Worm (Caenorhabditis elegans) whole organism, early embryonic: ENCODE data around the gene F19C6.2.

Experiments used
- B0310.2 ChIP-seq: sonication (generic microtip); optimal IDR thresholded peaks from 2 replicates; lab custom pipeline; 2016; ENCODE audit warnings: mild to moderate bottlenecking, missing genetic modification characterization, missing compliant biosample characterization
- F13C5.2 ChIP-seq: sonication (generic microtip); optimal IDR thresholded peaks from 2 replicates; lab custom pipeline; 2017; ENCODE audit warnings: mild to moderate bottlenecking, missing genetic modification characterization, inconsistent platforms, missing compliant biosample characterization
- aly-1 ChIP-seq: sonication (generic microtip); optimal IDR thresholded peaks from 2 replicates; lab custom pipeline; 2016; ENCODE audit warnings: missing genetic modification characterization, missing compliant biosample characterization
- ama-1 ChIP-seq: fragments of 150-350 bp; optimal IDR thresholded peaks from 2 replicates; lab custom pipeline; 2014
- ceh-13 ChIP-seq: fragments of 200-800 bp; sonication (Bioruptor generic); optimal IDR thresholded peaks from 2 replicates; lab custom pipeline; 2018; ENCODE audit warnings: mild to moderate bottlenecking, missing genetic modification characterization, missing compliant biosample characterization
- ceh-36 ChIP-seq: sonication (generic microtip); optimal IDR thresholded peaks from 2 replicates; lab custom pipeline; 2016; ENCODE audit warnings: missing genetic modification characterization, inconsistent platforms, missing compliant biosample characterization
- ets-7 ChIP-seq: sonication (generic microtip); optimal IDR thresholded peaks from 2 replicates; lab custom pipeline; 2016; ENCODE audit warnings: missing genotype, missing genetic modification characterization, missing compliant biosample characterization
- flt-1 ChIP-seq: fragments of 200-800 bp; sonication (Bioruptor generic); IDR thresholded peaks from 2 replicates; pipeline ENCODE4 v1.3.6; 2022; ENCODE audit warnings: missing genetic modification characterization, missing compliant biosample characterization
- hmbx-1 ChIP-seq: sonication (generic microtip); optimal IDR thresholded peaks from 2 replicates; lab custom pipeline; 2016; ENCODE audit warnings: mild to moderate bottlenecking, missing genetic modification characterization, missing compliant biosample characterization
- hmg-4 ChIP-seq: fragments of 200-800 bp; sonication (Bioruptor generic); optimal IDR thresholded peaks from 2 replicates; lab custom pipeline; 2018; ENCODE audit warnings: mild to moderate bottlenecking, missing genetic modification characterization, missing compliant biosample characterization
- hnd-1 ChIP-seq: sonication (generic microtip); optimal IDR thresholded peaks from 2 replicates; lab custom pipeline; 2016; ENCODE audit warnings: missing genetic modification characterization, missing compliant biosample characterization
- pes-1 ChIP-seq: fragments of 200-800 bp; sonication (Bioruptor generic); IDR thresholded peaks from 2 replicates; pipeline ENCODE4 v1.3.6; 2022; ENCODE audit warnings: missing genetic modification reagents, missing genetic modification characterization, missing compliant biosample characterization
- scrt-1 ChIP-seq: fragments of 200-800 bp; sonication (Bioruptor generic); IDR thresholded peaks from 2 replicates; pipeline ENCODE4 v1.3.6; 2022; ENCODE audit warnings: missing genetic modification characterization, missing compliant biosample characterization
- sea-1 ChIP-seq: fragments of 200-800 bp; sonication (Bioruptor generic); conservative IDR thresholded peaks from 2 replicates; pipeline ENCODE4 v1.3.6; 2022; ENCODE audit warnings: missing genetic modification characterization, missing compliant biosample characterization
- tbx-11 ChIP-seq: fragments of 200-800 bp; sonication (Bioruptor generic); IDR thresholded peaks from 2 replicates; pipeline ENCODE4 v1.3.6; 2022; ENCODE audit warnings: missing genetic modification characterization, missing compliant biosample characterization
- tbx-37 ChIP-seq: fragments of 200-800 bp; sonication (Bioruptor generic); conservative IDR thresholded peaks from 2 replicates; pipeline ENCODE4 v1.3.6; 2022; ENCODE audit warnings: missing genetic modification reagents, missing genetic modification characterization, missing compliant biosample characterization
- tra-4 ChIP-seq: sonication (generic microtip); optimal IDR thresholded peaks from 2 replicates; lab custom pipeline; 2017; ENCODE audit warnings: missing genetic modification characterization, missing compliant biosample characterization

F19C6.2 gene

DNA sequence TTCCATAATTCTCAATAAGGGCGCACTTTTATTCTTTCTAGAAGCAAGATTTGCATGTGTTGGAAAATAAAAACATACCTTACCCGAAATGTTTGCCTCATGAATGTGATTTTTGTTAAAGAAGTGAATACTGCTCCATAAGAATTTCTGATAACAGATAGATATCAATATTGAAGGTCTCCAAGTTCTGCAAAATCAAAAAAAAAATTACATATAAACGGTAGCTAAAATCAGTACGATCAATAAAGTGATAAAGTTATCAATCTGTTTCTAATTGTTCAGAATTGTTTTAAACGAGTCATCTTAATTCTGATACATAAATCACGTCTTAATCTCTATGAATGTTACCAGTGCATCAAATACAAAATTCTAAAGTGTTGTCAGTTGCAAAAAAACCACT is 24.5 kb upstream of the F19C6.2 start, which contains the start of gene mgl-1:
TSS of gene mgl-1 (minus strand) at position 101 of the 400 bp plus-strand sequence.
- TF ChIP-seq tbx-11 (GFP tag; lab: Robert Waterston, UW) (no peak), scrt-1 (no peak), ama-1 (lab: Kevin White, UChicago) (no peak), B0310.2 (tag; lab: Kevin White, UChicago) (no peak), pes-1 (GFP tag; lab: Robert Waterston, UW) (no peak), ceh-36 (tag; lab: Kevin White, UChicago) (no peak), ceh-13 (GFP tag; lab: Kevin White, UChicago) (no peak), sea-1 (GFP tag; lab: Robert Waterston, UW) (no peak), hnd-1 (tag; lab: Kevin White, UChicago) (no peak), flt-1 (GFP tag; lab: Robert Waterston, UW) (no peak), hmbx-1 (tag; lab: Kevin White, UChicago) (no peak), F13C5.2 (tag; lab: Kevin White, UChicago) (no peak), tra-4 (no peak), hmg-4 (GFP tag; lab: Kevin White, UChicago) (no peak), aly-1 (tag; lab: Kevin White, UChicago) (no peak)

DNA sequence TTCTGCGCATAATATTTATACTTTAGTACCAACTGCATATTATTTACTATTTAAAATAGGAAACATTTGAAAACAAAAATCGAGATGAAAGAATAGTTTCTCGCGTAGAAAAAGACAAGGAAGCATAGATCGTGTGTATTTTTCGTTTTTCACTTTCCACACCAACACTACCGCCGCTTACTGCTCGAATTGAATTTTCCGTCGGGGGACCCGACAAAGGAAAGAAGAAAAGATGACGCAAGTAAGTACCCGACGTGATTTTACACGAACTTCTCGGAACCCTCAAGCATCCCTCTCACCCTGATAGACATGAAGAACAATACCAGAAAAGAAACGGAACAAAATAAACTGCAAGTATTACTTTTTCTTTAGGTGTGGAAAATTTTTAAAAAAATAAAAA is 19.5 kb upstream of the F19C6.2 start:
- no peak for TF ChIP-seq ama-1 (lab: Kevin White, UChicago)
- TF ChIP-seq B0310.2 (tag; lab: Kevin White, UChicago): no peak
- TF ChIP-seq aly-1 (tag; lab: Kevin White, UChicago): no peak
- TF ChIP-seq sea-1 (GFP tag; lab: Robert Waterston, UW): no peak
- no peak for TF ChIP-seq hmg-4 (GFP tag; lab: Kevin White, UChicago)
- TF ChIP-seq hmbx-1 (tag; lab: Kevin White, UChicago): no peak
- TF ChIP-seq ceh-13 (GFP tag; lab: Kevin White, UChicago): no peak
- no peak for TF ChIP-seq flt-1 (GFP tag; lab: Robert Waterston, UW)
- TF ChIP-seq tra-4: no peak
- no peak for TF ChIP-seq hnd-1 (tag; lab: Kevin White, UChicago)
- TF ChIP-seq tbx-37 (GFP tag; lab: Robert Waterston, UW): no peak
- TF ChIP-seq pes-1 (GFP tag; lab: Robert Waterston, UW): no peak

DNA sequence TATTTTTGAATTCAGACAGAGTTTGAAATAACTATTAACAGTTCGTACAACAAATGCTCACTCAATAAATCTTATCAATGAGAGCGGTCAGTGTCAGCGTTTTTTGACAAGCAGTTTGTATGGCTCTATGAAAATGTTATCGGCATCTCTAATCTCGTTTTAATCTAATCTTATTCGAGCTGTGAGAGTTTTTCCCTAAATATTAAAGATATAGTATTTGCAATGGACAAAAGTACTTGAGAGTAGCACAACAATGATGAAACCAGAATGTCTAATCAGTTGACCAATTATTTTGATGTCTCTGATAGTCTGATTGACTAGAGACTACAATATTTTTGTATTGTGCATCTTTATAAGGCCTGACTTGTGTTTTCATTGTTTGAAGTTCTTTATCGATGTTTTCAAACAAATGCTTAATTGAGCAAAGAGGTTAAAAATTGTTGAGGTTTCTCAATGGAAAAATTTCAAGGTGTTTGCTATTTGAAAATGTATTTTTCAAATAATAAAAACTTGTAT is 15.8 kb upstream of the F19C6.2 start, which contains the start of gene F19C6.5:
TSS of gene F19C6.5 (minus strand) at position 51 of the 516 bp plus-strand sequence.
- no peak for TF ChIP-seq tra-4
- no peak for TF ChIP-seq ama-1 (lab: Kevin White, UChicago)
- TF ChIP-seq pes-1 (GFP tag; lab: Robert Waterston, UW): no peak
- TF ChIP-seq flt-1 (GFP tag; lab: Robert Waterston, UW): no peak
- TF ChIP-seq ceh-36 (tag; lab: Kevin White, UChicago): no peak
- TF ChIP-seq ets-7 (tag; lab: Kevin White, UChicago): no peak
- TF ChIP-seq hnd-1 (tag; lab: Kevin White, UChicago): no peak
- TF ChIP-seq aly-1 (tag; lab: Kevin White, UChicago): no peak
- no peak for TF ChIP-seq scrt-1
- no peak for TF ChIP-seq ceh-13 (GFP tag; lab: Kevin White, UChicago)
- TF ChIP-seq hmbx-1 (tag; lab: Kevin White, UChicago): no peak
- no peak for TF ChIP-seq tbx-37 (GFP tag; lab: Robert Waterston, UW)
- TF ChIP-seq F13C5.2 (tag; lab: Kevin White, UChicago): no peak
- no peak for TF ChIP-seq tbx-11 (GFP tag; lab: Robert Waterston, UW)
- no peak for TF ChIP-seq B0310.2 (tag; lab: Kevin White, UChicago)
- TF ChIP-seq hmg-4 (GFP tag; lab: Kevin White, UChicago): no peak

DNA sequence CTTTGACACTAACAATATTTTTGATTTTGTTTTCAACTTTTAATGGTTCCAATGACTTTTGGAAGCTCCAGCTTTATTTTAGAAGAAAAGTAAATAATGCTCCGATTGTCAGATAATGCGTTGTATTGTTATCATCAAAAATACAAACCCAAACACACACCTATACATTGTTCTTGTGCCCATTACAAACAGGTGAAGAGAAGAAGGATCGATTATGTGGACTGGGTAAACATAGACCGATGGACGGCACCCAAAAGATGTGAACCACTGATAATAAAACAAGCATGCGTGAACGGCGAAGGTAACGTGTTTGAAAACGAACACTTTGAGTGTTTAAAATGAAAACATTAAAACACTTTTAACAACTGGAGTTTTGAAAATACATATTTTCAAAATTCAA is 13.6 kb upstream of the F19C6.2 start:
- TF ChIP-seq tra-4: no peak
- no peak for TF ChIP-seq ceh-13 (GFP tag; lab: Kevin White, UChicago)
- no peak for TF ChIP-seq sea-1 (GFP tag; lab: Robert Waterston, UW)
- no peak for TF ChIP-seq hmbx-1 (tag; lab: Kevin White, UChicago)
- no peak for TF ChIP-seq flt-1 (GFP tag; lab: Robert Waterston, UW)
- no peak for TF ChIP-seq pes-1 (GFP tag; lab: Robert Waterston, UW)
- no peak for TF ChIP-seq tbx-11 (GFP tag; lab: Robert Waterston, UW)
- TF ChIP-seq ets-7 (tag; lab: Kevin White, UChicago): no peak
- TF ChIP-seq hmg-4 (GFP tag; lab: Kevin White, UChicago): no peak
- no peak for TF ChIP-seq ama-1 (lab: Kevin White, UChicago)
- TF ChIP-seq tbx-37 (GFP tag; lab: Robert Waterston, UW): no peak
- no peak for TF ChIP-seq F13C5.2 (tag; lab: Kevin White, UChicago)
- no peak for TF ChIP-seq B0310.2 (tag; lab: Kevin White, UChicago)
- TF ChIP-seq hnd-1 (tag; lab: Kevin White, UChicago): no peak
- no peak for TF ChIP-seq aly-1 (tag; lab: Kevin White, UChicago)
- TF ChIP-seq ceh-36 (tag; lab: Kevin White, UChicago): no peak
- no peak for TF ChIP-seq scrt-1

ce11 chrX:9988884-9989283 is 11.9 kb upstream of the F19C6.2 start:
- TF ChIP-seq ama-1 (lab: Kevin White, UChicago): no peak
- TF ChIP-seq sea-1 (GFP tag; lab: Robert Waterston, UW): no peak
- no peak for TF ChIP-seq tbx-37 (GFP tag; lab: Robert Waterston, UW)
- no peak for TF ChIP-seq tra-4
- TF ChIP-seq hnd-1 (tag; lab: Kevin White, UChicago): no peak
- no peak for TF ChIP-seq F13C5.2 (tag; lab: Kevin White, UChicago)
- TF ChIP-seq aly-1 (tag; lab: Kevin White, UChicago): no peak
- TF ChIP-seq B0310.2 (tag; lab: Kevin White, UChicago): no peak
- TF ChIP-seq hmg-4 (GFP tag; lab: Kevin White, UChicago): no peak
- TF ChIP-seq ceh-13 (GFP tag; lab: Kevin White, UChicago): no peak
- no peak for TF ChIP-seq scrt-1
- TF ChIP-seq pes-1 (GFP tag; lab: Robert Waterston, UW): no peak
- TF ChIP-seq tbx-11 (GFP tag; lab: Robert Waterston, UW): no peak
- TF ChIP-seq ets-7 (tag; lab: Kevin White, UChicago): no peak
- TF ChIP-seq hmbx-1 (tag; lab: Kevin White, UChicago): no peak
- TF ChIP-seq flt-1 (GFP tag; lab: Robert Waterston, UW): no peak
- TF ChIP-seq ceh-36 (tag; lab: Kevin White, UChicago): no peak

ce11 chrX:9993100-9993499 is 7.6 kb upstream of the F19C6.2 start:
- TF ChIP-seq tbx-37 (GFP tag; lab: Robert Waterston, UW): no peak
- TF ChIP-seq sea-1 (GFP tag; lab: Robert Waterston, UW): no peak
- TF ChIP-seq aly-1 (tag; lab: Kevin White, UChicago): no peak
